Worm (Caenorhabditis elegans) whole organism, L2 larva: ENCODE measurements around the gene C17A2.4.

ENCODE experiments used
- R02D3.7 ChIP-seq: fragments of 150-350 bp; optimal IDR thresholded peaks from 2 replicates; lab custom pipeline; 2014; ENCODE audit warnings: missing biosample characterization, missing genetic modification characterization
- Y55F3AM.14 ChIP-seq: fragments of 200-800 bp; sonication (Bioruptor generic); optimal IDR thresholded peaks from 2 replicates; lab custom pipeline; 2018; ENCODE audit warnings: mild to moderate bottlenecking, missing genetic modification characterization, missing compliant biosample characterization
- ZK546.5 ChIP-seq: sonication (generic microtip); optimal IDR thresholded peaks from 2 replicates; lab custom pipeline; 2017; ENCODE audit warnings: missing biosample characterization, missing genetic modification characterization
- alr-1 ChIP-seq: fragments of 150-350 bp; optimal IDR thresholded peaks from 2 replicates; lab custom pipeline; 2014; ENCODE audit warnings: missing biosample characterization, missing genetic modification characterization
- aly-2 ChIP-seq: fragments of 150-350 bp; optimal IDR thresholded peaks from 2 replicates; lab custom pipeline; 2014; ENCODE audit warnings: missing biosample characterization, missing genetic modification characterization
- crh-2 ChIP-seq: sonication (generic microtip); optimal IDR thresholded peaks from 2 replicates; lab custom pipeline; 2017; ENCODE audit warnings: missing biosample characterization, missing genetic modification characterization
- egl-27 ChIP-seq: sonication (generic microtip); optimal IDR thresholded peaks from 3 replicates; lab custom pipeline; 2017; ENCODE audit warnings: missing biosample characterization, missing genetic modification reagents, missing genetic modification characterization
- elt-3 ChIP-seq: sonication (generic microtip); optimal IDR thresholded peaks from 2 replicates; lab custom pipeline; 2017; ENCODE audit warnings: missing biosample characterization, missing genetic modification characterization
- fos-1 ChIP-seq: fragments of 150-350 bp; optimal IDR thresholded peaks from 2 replicates; lab custom pipeline; 2014; ENCODE audit warnings: missing biosample characterization, missing genetic modification characterization
- gmeb-1 ChIP-seq: fragments of 150-350 bp; optimal IDR thresholded peaks from 2 replicates; lab custom pipeline; 2014; ENCODE audit warnings: missing biosample characterization, missing genetic modification characterization
- lin-13 ChIP-seq: fragments of 150-350 bp; optimal IDR thresholded peaks from 2 replicates; lab custom pipeline; 2014; ENCODE audit warnings: missing biosample characterization, missing genetic modification reagents, missing genetic modification characterization
- mdl-1 ChIP-seq, 2 experiments: fragments of 150-350 bp in 1 of 2; sonication (generic microtip) in 1 of 2; optimal IDR thresholded peaks; 2 replicates each; lab custom pipeline; 2017; ENCODE audit warnings: missing biosample characterization in 2 of 2, missing genetic modification characterization in 2 of 2
- nhr-11 ChIP-seq: fragments of 150-350 bp; optimal IDR thresholded peaks from 2 replicates; lab custom pipeline; 2014; ENCODE audit warnings: missing biosample characterization, missing genetic modification characterization
- nhr-129 ChIP-seq: fragments of 150-350 bp; optimal IDR thresholded peaks from 2 replicates; lab custom pipeline; 2014; ENCODE audit warnings: missing biosample characterization, missing genetic modification characterization
- nhr-21 ChIP-seq: fragments of 150-350 bp; optimal IDR thresholded peaks from 2 replicates; lab custom pipeline; 2014; ENCODE audit warnings: missing biosample characterization, missing genetic modification characterization
- nhr-6 ChIP-seq: fragments of 150-350 bp; optimal IDR thresholded peaks from 2 replicates; lab custom pipeline; 2014; ENCODE audit warnings: missing biosample characterization, missing genetic modification characterization
- peb-1 ChIP-seq: fragments of 150-350 bp; optimal IDR thresholded peaks from 2 replicates; lab custom pipeline; 2014; ENCODE audit warnings: missing biosample characterization, missing genetic modification characterization
- sem-4 ChIP-seq: fragments of 150-350 bp; optimal IDR thresholded peaks from 2 replicates; lab custom pipeline; 2014; ENCODE audit warnings: missing biosample characterization, missing genetic modification reagents, missing genetic modification characterization
- sma-3 ChIP-seq: sonication (generic microtip); optimal IDR thresholded peaks from 2 replicates; lab custom pipeline; 2016; ENCODE audit warnings: missing genetic modification reagents, missing genetic modification characterization, missing compliant biosample characterization
- snpc-4 ChIP-seq: fragments of 150-350 bp; optimal IDR thresholded peaks from 2 replicates; lab custom pipeline; 2014; ENCODE audit warnings: missing biosample characterization, missing genetic modification characterization
- unc-39 ChIP-seq: fragments of 150-350 bp; optimal IDR thresholded peaks from 2 replicates; lab custom pipeline; 2014; ENCODE audit warnings: missing biosample characterization, missing genetic modification characterization
- ztf-1 ChIP-seq: fragments of 200-800 bp; sonication (Bioruptor generic); conservative IDR thresholded peaks from 2 replicates; pipeline ENCODE4 v1.3.6; 2022; ENCODE audit warnings: missing genetic modification characterization, missing compliant biosample characterization
- ztf-11 ChIP-seq: sonication (generic microtip); optimal IDR thresholded peaks from 2 replicates; lab custom pipeline; 2017; ENCODE audit warnings: missing biosample characterization, missing genetic modification characterization
- ztf-4 ChIP-seq: fragments of 150-350 bp; optimal IDR thresholded peaks from 2 replicates; lab custom pipeline; 2014; ENCODE audit warnings: missing biosample characterization, missing genetic modification characterization

C17A2.4 gene

ce11 chrII:3878330-3878729 is 38.7 kb downstream of the C17A2.4 start, which contains the start of gene srh-250:
Gene srh-250, plus strand, starts transcription at chrII:3878630.
- TF ChIP-seq lin-13 (GFP tag; lab: Kevin White, UChicago) (no peak), sem-4 (no peak), ztf-1 (GFP tag; lab: Robert Waterston, UW) (no peak), gmeb-1 (no peak), aly-2 (tag; lab: Kevin White, UChicago) (no peak), mdl-1 (tag; optimal IDR thresholded peaks at IDR 0.05; lab: Kevin White, UChicago) (no peak), elt-3 (tag; lab: Kevin White, UChicago) (no peak), Y55F3AM.14 (GFP tag; lab: Kevin White, UChicago) (no peak), egl-27 (tag; lab: Kevin White, UChicago) (no peak), fos-1 (tag; lab: Kevin White, UChicago) (no peak), unc-39 (tag; lab: Kevin White, UChicago) (no peak), R02D3.7 (tag; lab: Kevin White, UChicago) (no peak), ZK546.5 (tag; lab: Kevin White, UChicago) (no peak), snpc-4 (no peak), sma-3 (GFP tag; lab: Kevin White, UChicago) (no peak), crh-2 (tag; lab: Kevin White, UChicago) (no peak), ztf-4 (tag; lab: Kevin White, UChicago) (no peak), nhr-129 (tag; lab: Kevin White, UChicago) (no peak)

- TF ChIP-seq ztf-11 (tag; lab: Kevin White, UChicago), result no peak
- no peak for TF ChIP-seq peb-1 (tag; lab: Kevin White, UChicago)
- no peak for TF ChIP-seq aly-2 (tag; lab: Kevin White, UChicago)
- no peak for TF ChIP-seq nhr-11 (tag; lab: Kevin White, UChicago)
- TF ChIP-seq nhr-6, result no peak
- no peak for TF ChIP-seq snpc-4
- no peak for TF ChIP-seq sma-3 (GFP tag; lab: Kevin White, UChicago)
- TF ChIP-seq alr-1 (tag; lab: Kevin White, UChicago), result no peak
- TF ChIP-seq nhr-21 (tag; lab: Kevin White, UChicago), result no peak
- no peak for TF ChIP-seq ztf-1 (GFP tag; lab: Robert Waterston, UW)
- no peak for TF ChIP-seq ZK546.5 (tag; lab: Kevin White, UChicago)
These were observed 40.3 kb downstream of the C17A2.4 start, which contains the start of gene nhr-166 for ce11 chrII:3879945-3880344. Gene nhr-166, plus strand, starts transcription at chrII:3880245.
